Fruit fly (Drosophila melanogaster) whole organism, embryonic: ENCODE measurements around the gene CG10804.

Source experiments
- Ada2b ChIP-seq: fragments of 200-800 bp; sonication (Bioruptor generic); IDR thresholded peaks from 2 replicates; pipeline ENCODE4 v1.3.6; 2022; ENCODE audit warnings: missing biosample characterization, missing genetic modification characterization
- BEAF-32 ChIP-seq: fragments of 200-800 bp; sonication (Bioruptor generic); optimal IDR thresholded peaks from 3 replicates; lab custom pipeline; 2017; ENCODE audit warnings: missing biosample characterization, missing genetic modification characterization, mild to moderate bottlenecking, moderate library complexity, missing genetic modification reagents
- CG10274 ChIP-seq: fragments of 200-800 bp; sonication (Bioruptor generic); optimal IDR thresholded peaks from 3 replicates; lab custom pipeline; 2017; ENCODE audit warnings: missing biosample characterization, mild to moderate bottlenecking, missing genetic modification characterization
- CG10321 ChIP-seq: fragments of 200-800 bp; sonication (Bioruptor generic); IDR thresholded peaks from 2 replicates; pipeline ENCODE4 v1.3.6; 2022; ENCODE audit warnings: missing biosample characterization, missing genetic modification characterization
- CG10959 ChIP-seq: fragments of 200-800 bp; sonication (Bioruptor generic); IDR thresholded peaks from 2 replicates; pipeline ENCODE4 v1.3.6; 2022; ENCODE audit warnings: missing biosample characterization, missing genetic modification characterization
- CG11247 ChIP-seq: fragments of 200-800 bp; sonication (Bioruptor generic); IDR thresholded peaks from 2 replicates; pipeline ENCODE4 v1.3.6; 2022; ENCODE audit warnings: missing biosample characterization, missing genetic modification characterization
- CG12219 ChIP-seq: fragments of 200-800 bp; sonication (Bioruptor generic); optimal IDR thresholded peaks from 3 replicates; lab custom pipeline; 2018; ENCODE audit warnings: missing biosample characterization, mild to moderate bottlenecking, missing genetic modification characterization
- CG12299 ChIP-seq: fragments of 200-800 bp; sonication (Bioruptor generic); optimal IDR thresholded peaks from 2 replicates; lab custom pipeline; 2018; ENCODE audit warnings: missing biosample characterization, mild to moderate bottlenecking, missing genetic modification characterization
- CG12391 ChIP-seq: fragments of 200-800 bp; sonication (Bioruptor generic); optimal IDR thresholded peaks from 3 replicates; lab custom pipeline; 2018; ENCODE audit warnings: missing biosample characterization, mild to moderate bottlenecking, missing genetic modification characterization, moderate library complexity
- CG13123 ChIP-seq: fragments of 200-800 bp; sonication (Bioruptor generic); optimal IDR thresholded peaks from 2 replicates; lab custom pipeline; 2016; ENCODE audit warnings: missing biosample characterization, missing genetic modification characterization
- CG13296 ChIP-seq: fragments of 200-800 bp; sonication (Bioruptor generic); optimal IDR thresholded peaks from 3 replicates; lab custom pipeline; 2018; ENCODE audit warnings: missing biosample characterization, mild to moderate bottlenecking, missing genetic modification characterization
- CG17802 ChIP-seq: fragments of 200-800 bp; sonication (Bioruptor generic); optimal IDR thresholded peaks from 2 replicates; lab custom pipeline; 2018; ENCODE audit warnings: missing biosample characterization, mild to moderate bottlenecking, missing genetic modification characterization, moderate library complexity
- CG18011 ChIP-seq: fragments of 200-800 bp; sonication (Bioruptor generic); optimal IDR thresholded peaks from 2 replicates; lab custom pipeline; 2017; ENCODE audit warnings: missing biosample characterization, missing genetic modification characterization, mild to moderate bottlenecking, moderate library complexity, missing genotype
- CG30403 ChIP-seq: fragments of 200-800 bp; sonication (Bioruptor generic); optimal IDR thresholded peaks from 3 replicates; lab custom pipeline; 2016; ENCODE audit warnings: missing biosample characterization, missing genetic modification characterization
- CG34224 ChIP-seq: fragments of 200-800 bp; sonication (Bioruptor generic); IDR thresholded peaks from 3 replicates; pipeline ENCODE4 v1.3.6; 2022; ENCODE audit warnings: missing biosample characterization, missing genetic modification characterization; ENCODE audit not compliant: partially characterized antibody
- CG6683 ChIP-seq: fragments of 200-800 bp; sonication (Bioruptor generic); optimal IDR thresholded peaks from 2 replicates; lab custom pipeline; 2017; ENCODE audit warnings: missing biosample characterization, mild to moderate bottlenecking, missing genetic modification characterization, missing genetic modification reagents
- CG7556 ChIP-seq: fragments of 200-800 bp; sonication (Bioruptor generic); optimal IDR thresholded peaks from 2 replicates; lab custom pipeline; 2017; ENCODE audit warnings: missing biosample characterization, mild to moderate bottlenecking, missing genetic modification characterization
- CTCF ChIP-seq: fragments of 200-800 bp; sonication (Bioruptor generic); optimal IDR thresholded peaks from 2 replicates; lab custom pipeline; 2017; ENCODE audit warnings: missing biosample characterization, mild to moderate bottlenecking, missing genetic modification characterization, moderate library complexity
- CrebB ChIP-seq: fragments of 200-800 bp; sonication (Bioruptor generic); optimal IDR thresholded peaks from 3 replicates; lab custom pipeline; 2018; ENCODE audit warnings: missing biosample characterization, mild to moderate bottlenecking, missing genetic modification characterization
- E2f2 ChIP-seq: fragments of 200-800 bp; sonication (Bioruptor generic); IDR thresholded peaks from 2 replicates; pipeline ENCODE4 v1.3.6; 2022; ENCODE audit warnings: missing biosample characterization, missing genetic modification characterization
- ERR ChIP-seq: fragments of 200-800 bp; sonication (Bioruptor generic); optimal IDR thresholded peaks from 2 replicates; lab custom pipeline; 2016; ENCODE audit warnings: missing biosample characterization, missing genetic modification characterization
- Elba2 ChIP-seq: fragments of 200-800 bp; sonication (Bioruptor generic); optimal IDR thresholded peaks from 3 replicates; lab custom pipeline; 2016; ENCODE audit warnings: missing biosample characterization, missing genetic modification characterization
- Fer1 ChIP-seq: fragments of 200-800 bp; sonication (Bioruptor generic); optimal IDR thresholded peaks from 2 replicates; lab custom pipeline; 2017; ENCODE audit warnings: missing biosample characterization, mild to moderate bottlenecking, missing genetic modification characterization
- Hand ChIP-seq: fragments of 200-800 bp; sonication (Bioruptor generic); optimal IDR thresholded peaks from 2 replicates; lab custom pipeline; 2017; ENCODE audit warnings: mild to moderate bottlenecking, missing biosample characterization, missing genetic modification reagents, missing genetic modification characterization
- Hr3 ChIP-seq: fragments of 200-800 bp; sonication (Bioruptor generic); optimal IDR thresholded peaks from 3 replicates; lab custom pipeline; 2016; ENCODE audit warnings: missing biosample characterization, missing genetic modification characterization
- Jarid2 ChIP-seq: fragments of 200-800 bp; sonication (Bioruptor generic); optimal IDR thresholded peaks from 3 replicates; lab custom pipeline; 2017; ENCODE audit warnings: mild to moderate bottlenecking, missing biosample characterization, missing genetic modification reagents, missing genetic modification characterization
- NC2α ChIP-seq: fragments of 200-800 bp; sonication (Bioruptor generic); optimal IDR thresholded peaks from 2 replicates; lab custom pipeline; 2016; ENCODE audit warnings: missing biosample characterization, missing genetic modification characterization
- Neu2 ChIP-seq: fragments of 200-800 bp; sonication (Bioruptor generic); optimal IDR thresholded peaks from 3 replicates; lab custom pipeline; 2016; ENCODE audit warnings: missing biosample characterization, missing genetic modification characterization, borderline replicate concordance
- Ravus ChIP-seq: fragments of 200-800 bp; sonication (Bioruptor generic); IDR thresholded peaks from 2 replicates; pipeline ENCODE4 v1.3.6; 2022; ENCODE audit warnings: missing biosample characterization, missing genetic modification characterization
- Rx ChIP-seq: fragments of 200-800 bp; sonication (Bioruptor generic); IDR thresholded peaks from 2 replicates; pipeline ENCODE4 v1.3.6; 2022; ENCODE audit warnings: missing biosample characterization, missing genetic modification characterization
- Scr ChIP-seq: fragments of 200-800 bp; sonication (Bioruptor generic); IDR thresholded peaks from 2 replicates; pipeline ENCODE4 v1.3.6; 2022; ENCODE audit warnings: missing biosample characterization, missing genetic modification characterization; ENCODE audit not compliant: partially characterized antibody
- Sox102F ChIP-seq: fragments of 200-800 bp; sonication (Bioruptor generic); optimal IDR thresholded peaks from 2 replicates; lab custom pipeline; 2018; ENCODE audit warnings: missing biosample characterization, mild to moderate bottlenecking, missing genetic modification characterization, moderate library complexity
- Taf1 ChIP-seq: fragments of 200-800 bp; sonication (Bioruptor generic); IDR thresholded peaks from 2 replicates; pipeline ENCODE4 v1.3.6; 2022; ENCODE audit warnings: missing biosample characterization, missing genetic modification characterization
- Usf ChIP-seq: fragments of 200-800 bp; sonication (Bioruptor generic); optimal IDR thresholded peaks from 2 replicates; lab custom pipeline; 2017; ENCODE audit warnings: missing genotype, missing biosample characterization, missing genetic modification characterization
- ab ChIP-seq: fragments of 200-800 bp; sonication (Bioruptor generic); optimal IDR thresholded peaks from 2 replicates; lab custom pipeline; 2016; ENCODE audit warnings: missing biosample characterization, missing genetic modification characterization
- cad ChIP-seq: fragments of >200 bp; optimal IDR thresholded peaks from 2 replicates; lab custom pipeline; 2017; ENCODE audit warnings: missing biosample characterization, missing genetic modification characterization
- cas ChIP-seq: fragments of 200-800 bp; sonication (Bioruptor generic); IDR thresholded peaks from 2 replicates; pipeline ENCODE4 v1.3.6; 2022; ENCODE audit warnings: missing biosample characterization, missing genetic modification characterization
- ems ChIP-seq: fragments of 200-800 bp; sonication (Bioruptor generic); optimal IDR thresholded peaks from 3 replicates; lab custom pipeline; 2016; ENCODE audit warnings: missing biosample characterization, missing genetic modification characterization
- ewg ChIP-seq: fragments of 200-800 bp; sonication (Bioruptor generic); optimal IDR thresholded peaks from 3 replicates; lab custom pipeline; 2017; ENCODE audit warnings: mild to moderate bottlenecking, missing biosample characterization, missing genetic modification reagents, missing genetic modification characterization
- ftz-f1 ChIP-seq: fragments of 200-800 bp; sonication (Bioruptor generic); optimal IDR thresholded peaks from 2 replicates; lab custom pipeline; 2016; ENCODE audit warnings: missing biosample characterization, missing genetic modification characterization
- gcm2 ChIP-seq: fragments of 200-800 bp; sonication (Bioruptor generic); optimal IDR thresholded peaks from 2 replicates; lab custom pipeline; 2016; ENCODE audit warnings: missing biosample characterization, missing genetic modification characterization
- h ChIP-seq: fragments of >200 bp; optimal IDR thresholded peaks from 2 replicates; lab custom pipeline; 2017
- hkb ChIP-seq, 2 experiments: fragments of 200-800 bp in 1 of 2; fragments of >200 bp in 1 of 2; sonication (Bioruptor generic) in 1 of 2; IDR thresholded peaks in 1 of 2; optimal IDR thresholded peaks in 1 of 2; 2 replicates each; pipeline versions ENCODE4 v1.3.6 to Lab custom; 2017 to 2022; ENCODE audit warnings: missing biosample characterization in 1 of 2, missing genetic modification characterization in 1 of 2
- inv ChIP-seq: fragments of 200-800 bp; sonication (Bioruptor generic); IDR thresholded peaks from 2 replicates; pipeline ENCODE4 v1.3.6; 2022; ENCODE audit warnings: missing biosample characterization, missing genetic modification characterization; ENCODE audit not compliant: partially characterized antibody
- nerfin-2 ChIP-seq: fragments of 200-800 bp; sonication (Bioruptor generic); IDR thresholded peaks from 2 replicates; pipeline ENCODE4 v1.3.6; 2022; ENCODE audit warnings: missing biosample characterization, missing genetic modification characterization; ENCODE audit not compliant: partially characterized antibody
- peb ChIP-seq: fragments of 200-800 bp; sonication (Bioruptor generic); IDR thresholded peaks from 2 replicates; pipeline ENCODE4 v1.3.6; 2022; ENCODE audit warnings: missing biosample characterization, missing genetic modification characterization
- ranshi ChIP-seq: fragments of 200-800 bp; sonication (Bioruptor generic); IDR thresholded peaks from 2 replicates; pipeline ENCODE4 v1.3.6; 2022; ENCODE audit warnings: missing biosample characterization, missing genetic modification characterization
- sc ChIP-seq, 3 experiments: fragments of >200 bp in 2 of 3; fragments of 200-800 bp in 1 of 3; sonication (Bioruptor generic) in 1 of 3; optimal IDR thresholded peaks; 2 replicates in 2 of 3; 3 replicates in 1 of 3; lab custom pipeline; 2017; ENCODE audit warnings: mild to moderate bottlenecking in 1 of 3, missing biosample characterization in 1 of 3, missing genetic modification characterization in 1 of 3, missing genetic modification reagents in 1 of 3
- stwl ChIP-seq: fragments of 200-800 bp; sonication (Bioruptor generic); optimal IDR thresholded peaks from 3 replicates; lab custom pipeline; 2018; ENCODE audit warnings: missing biosample characterization, mild to moderate bottlenecking, missing genetic modification characterization, moderate library complexity
- vnd ChIP-seq: fragments of 200-800 bp; sonication (Bioruptor generic); IDR thresholded peaks from 3 replicates; pipeline ENCODE4 v1.3.6; 2022; ENCODE audit warnings: missing biosample characterization, missing genetic modification characterization; ENCODE audit not compliant: partially characterized antibody
- yki ChIP-seq: fragments of >200 bp; optimal IDR thresholded peaks from 3 replicates; lab custom pipeline; 2018

CG10804 gene

dm6 chrX:3427614-3427965 lies 54.5 kb downstream of the CG10804 start (continued):
- TF ChIP-seq sc (optimal IDR thresholded peaks at IDR 0.05; lab: Kevin White, UChicago) (no peak), sc (GFP tag; optimal IDR thresholded peaks at IDR 0.05; lab: Kevin White, UChicago) (peak; percentile 30), CG30403 (GFP tag; lab: Kevin White, UChicago) (peak; percentile 85), Elba2 (peak; percentile 92), Ravus (GFP tag; lab: Robert Waterston, UW) (no peak), yki (lab: Kevin White, UChicago) (no peak), ftz-f1 (GFP tag; lab: Kevin White, UChicago) (no peak), CG10274 (GFP tag; lab: Kevin White, UChicago) (no peak), Rx (GFP tag; lab: Robert Waterston, UW) (peak; percentile 8; the same call in 1 of the 2 replicates), CG6683 (GFP tag; lab: Kevin White, UChicago) (no peak), Jarid2 (no peak), BEAF-32 (no peak), CrebB (tag; lab: Kevin White, UChicago) (peak; percentile 59), CG12299 (peak; percentile 7), Neu2 (GFP tag; lab: Kevin White, UChicago) (peak; percentile 57), CG13123 (GFP tag; lab: Kevin White, UChicago) (peak; percentile 63), nerfin-2 (GFP tag; lab: Robert Waterston, UW) (no peak), ranshi (GFP tag; lab: Robert Waterston, UW) (peak; percentile 60), CG13296 (GFP tag; lab: Kevin White, UChicago) (no peak), CG12391 (tag; lab: Kevin White, UChicago) (peak; percentile 91), stwl (tag; lab: Kevin White, UChicago) (peak; percentile 26), Hr3 (GFP tag; lab: Kevin White, UChicago) (peak; percentile 77), ems (peak; percentile 43), ERR (peak; percentile 28), CG7556 (GFP tag; lab: Kevin White, UChicago) (peak; percentile 81), CG10321 (peak; percentile 40; the same call in 1 of the 2 replicates), CTCF (no peak), vnd (no peak), CG17802 (tag; lab: Kevin White, UChicago) (no peak), CG10959 (GFP tag; lab: Robert Waterston, UW) (peak; percentile 82), cad (GFP tag; lab: Kevin White, UChicago) (no peak), ewg (GFP tag; lab: Kevin White, UChicago) (peak; percentile 53), Hand (GFP tag; lab: Kevin White, UChicago) (no peak), hkb (optimal IDR thresholded peaks at IDR 0.05; lab: Kevin White, UChicago) (no peak), hkb (GFP tag; IDR thresholded peaks at IDR 0.05; lab: Robert Waterston, UW) (peak; percentile 63), inv (GFP tag; lab: Robert Waterston, UW) (no peak), peb (GFP tag; lab: Robert Waterston, UW) (peak; percentile 56; the same call in 1 of the 2 replicates), Usf (GFP tag; lab: Kevin White, UChicago) (peak; percentile 78), CG18011 (GFP tag; lab: Kevin White, UChicago) (no peak), Taf1 (GFP tag; lab: Robert Waterston, UW) (no peak), Sox102F (peak; percentile 86), Fer1 (GFP tag; lab: Kevin White, UChicago) (no peak), CG11247 (GFP tag; lab: Robert Waterston, UW) (peak; percentile 53; the same call in 1 of the 2 replicates), h (lab: Kevin White, UChicago) (no peak), Scr (GFP tag; lab: Robert Waterston, UW) (no peak), CG34224 (no peak), ab (peak; percentile 39), Ada2b (GFP tag; lab: Robert Waterston, UW) (peak; percentile 51; the same call in 1 of the 2 replicates), CG12219 (no peak), E2f2 (GFP tag; lab: Robert Waterston, UW) (peak; percentile 55; the same call in 1 of the 2 replicates), gcm2 (GFP tag; lab: Kevin White, UChicago) (peak; percentile 58), NC2α (GFP tag; lab: Kevin White, UChicago) (peak; percentile 73), cas (GFP tag; lab: Robert Waterston, UW) (no peak)
